Fruit fly (Drosophila melanogaster) whole organism, prepupa: Measurements from ENCODE around the gene CG43051.

Source experiments
- CG11762 ChIP-seq: fragments of 200-800 bp; sonication (Bioruptor generic); optimal IDR thresholded peaks from 3 replicates; lab custom pipeline; 2016; ENCODE audit warnings: missing biosample characterization, missing genetic modification characterization; ENCODE audit not compliant: insufficient read depth
- CG16779 ChIP-seq: fragments of 200-800 bp; sonication (Bioruptor generic); optimal IDR thresholded peaks from 3 replicates; lab custom pipeline; 2017; ENCODE audit warnings: missing biosample characterization, mild to moderate bottlenecking, missing genetic modification characterization
- CG3032 ChIP-seq: fragments of 200-800 bp; optimal IDR thresholded peaks from 2 replicates; lab custom pipeline; 2019; ENCODE audit warnings: missing biosample characterization, mild to moderate bottlenecking, missing genetic modification characterization, moderate library complexity
- CG32006 ChIP-seq: fragments of 200-800 bp; sonication (Bioruptor generic); optimal IDR thresholded peaks from 3 replicates; lab custom pipeline; 2017; ENCODE audit warnings: missing biosample characterization, mild to moderate bottlenecking, missing genetic modification characterization
- CG3919 ChIP-seq: fragments of 200-800 bp; sonication (Bioruptor generic); optimal IDR thresholded peaks from 3 replicates; lab custom pipeline; 2016; ENCODE audit warnings: missing biosample characterization, missing genetic modification characterization
- CG6163 ChIP-seq: fragments of 200-800 bp; sonication (Bioruptor generic); IDR thresholded peaks from 3 replicates; pipeline ENCODE4 v1.3.6; 2022; ENCODE audit warnings: missing biosample characterization, missing genetic modification characterization
- CG6808 ChIP-seq: fragments of 200-800 bp; sonication (Bioruptor generic); optimal IDR thresholded peaks from 3 replicates; lab custom pipeline; 2017; ENCODE audit warnings: missing biosample characterization, missing genetic modification characterization, mild to moderate bottlenecking, moderate library complexity, missing genetic modification reagents
- CG7368 ChIP-seq: fragments of 200-800 bp; sonication (Bioruptor generic); optimal IDR thresholded peaks from 3 replicates; lab custom pipeline; 2016; ENCODE audit warnings: missing biosample characterization, missing genetic modification characterization
- CG8119 ChIP-seq: fragments of 200-800 bp; sonication (Bioruptor generic); IDR thresholded peaks from 3 replicates; pipeline ENCODE4 v1.3.6; 2022; ENCODE audit warnings: missing biosample characterization, missing genetic modification characterization
- CG8319 ChIP-seq: fragments of 200-800 bp; sonication (Bioruptor generic); optimal IDR thresholded peaks from 3 replicates; lab custom pipeline; 2016; ENCODE audit warnings: missing biosample characterization, missing genetic modification characterization
- Eip78C ChIP-seq: fragments of 200-800 bp; sonication (Bioruptor generic); peaks from one replicate; lab custom pipeline; 2016; ENCODE audit warnings: missing biosample characterization, missing genetic modification characterization
- Eip93F ChIP-seq: fragments of 200-800 bp; sonication (Bioruptor generic); optimal IDR thresholded peaks from 2 replicates; lab custom pipeline; 2016; ENCODE audit warnings: missing biosample characterization, mild to moderate bottlenecking, missing genetic modification characterization
- Ets21C ChIP-seq: fragments of 200-800 bp; sonication (Bioruptor generic); optimal IDR thresholded peaks from 3 replicates; lab custom pipeline; 2016; ENCODE audit warnings: missing biosample characterization, missing genetic modification characterization
- Ets96B ChIP-seq: fragments of 200-800 bp; optimal IDR thresholded peaks from 2 replicates; lab custom pipeline; 2019; ENCODE audit warnings: missing biosample characterization, mild to moderate bottlenecking, missing genetic modification characterization, moderate library complexity
- Hr38 ChIP-seq: sonication (Bioruptor generic); optimal IDR thresholded peaks from 2 replicates; lab custom pipeline; 2016; ENCODE audit warnings: missing biosample characterization, missing genetic modification characterization
- Hr39 ChIP-seq: fragments of 200-800 bp; sonication (Bioruptor generic); optimal IDR thresholded peaks from 2 replicates; lab custom pipeline; 2016; ENCODE audit warnings: missing biosample characterization, missing genetic modification characterization
- Lpt ChIP-seq: fragments of 200-800 bp; sonication (Bioruptor generic); optimal IDR thresholded peaks from 3 replicates; lab custom pipeline; 2016; ENCODE audit warnings: missing biosample characterization, missing genetic modification characterization
- Met ChIP-seq: fragments of 200-800 bp; sonication (Bioruptor generic); optimal IDR thresholded peaks from 3 replicates; lab custom pipeline; 2016; ENCODE audit warnings: missing biosample characterization, missing genetic modification characterization
- Sox14 ChIP-seq: fragments of 200-800 bp; sonication (Bioruptor generic); optimal IDR thresholded peaks from 3 replicates; lab custom pipeline; 2016; ENCODE audit warnings: missing biosample characterization, missing genetic modification characterization
- acj6 ChIP-seq: fragments of 200-800 bp; sonication (Bioruptor generic); optimal IDR thresholded peaks from 3 replicates; lab custom pipeline; 2016; ENCODE audit warnings: missing biosample characterization, missing genetic modification characterization
- cyc ChIP-seq: fragments of 200-800 bp; sonication (Bioruptor generic); optimal IDR thresholded peaks from 3 replicates; lab custom pipeline; 2016; ENCODE audit warnings: missing biosample characterization, missing genetic modification characterization
- dac ChIP-seq: fragments of 200-800 bp; sonication (Bioruptor generic); optimal IDR thresholded peaks from 2 replicates; lab custom pipeline; 2017; ENCODE audit warnings: missing biosample characterization, mild to moderate bottlenecking, missing genetic modification characterization
- eg ChIP-seq: fragments of 200-800 bp; sonication (Bioruptor generic); IDR thresholded peaks from 3 replicates; pipeline ENCODE4 v1.3.6; 2022; ENCODE audit warnings: missing biosample characterization, missing genetic modification characterization
- esn ChIP-seq: fragments of 200-800 bp; sonication (Bioruptor generic); optimal IDR thresholded peaks from 2 replicates; lab custom pipeline; 2016; ENCODE audit warnings: missing biosample characterization, mild to moderate bottlenecking, missing genetic modification characterization, moderate library complexity
- fd59A ChIP-seq: fragments of 200-800 bp; sonication (Bioruptor generic); optimal IDR thresholded peaks from 2 replicates; lab custom pipeline; 2017; ENCODE audit warnings: missing biosample characterization, mild to moderate bottlenecking, missing genetic modification characterization, missing genetic modification reagents
- fd85E ChIP-seq: fragments of 200-800 bp; sonication (Bioruptor generic); optimal IDR thresholded peaks from 3 replicates; lab custom pipeline; 2016; ENCODE audit warnings: missing biosample characterization, missing genetic modification characterization
- fkh ChIP-seq: fragments of 200-800 bp; sonication (Bioruptor generic); optimal IDR thresholded peaks from 3 replicates; lab custom pipeline; 2017; ENCODE audit warnings: missing biosample characterization, mild to moderate bottlenecking, missing genetic modification characterization, moderate library complexity
- lz ChIP-seq: fragments of 200-800 bp; sonication (Bioruptor generic); optimal IDR thresholded peaks from 3 replicates; lab custom pipeline; 2016; ENCODE audit warnings: missing biosample characterization, missing genetic modification characterization
- net ChIP-seq: fragments of 200-800 bp; sonication (Bioruptor generic); optimal IDR thresholded peaks from 3 replicates; lab custom pipeline; 2016; ENCODE audit warnings: missing biosample characterization, missing genetic modification characterization
- spab ChIP-seq: fragments of 200-800 bp; sonication (Bioruptor generic); optimal IDR thresholded peaks from 2 replicates; lab custom pipeline; 2017; ENCODE audit warnings: missing biosample characterization, mild to moderate bottlenecking, missing genetic modification characterization, missing genetic modification reagents
- ss ChIP-seq, 2 experiments: fragments of 200-800 bp; sonication (Bioruptor generic); optimal IDR thresholded peaks; 2 replicates in 1 of 2; 3 replicates in 1 of 2; lab custom pipeline; 2017 to 2018; ENCODE audit warnings: mild to moderate bottlenecking in 2 of 2, missing biosample characterization in 2 of 2, missing genetic modification characterization in 2 of 2, moderate library complexity in 1 of 2
- svp ChIP-seq: fragments of 200-800 bp; sonication (Bioruptor generic); peaks from one replicate; lab custom pipeline; 2016; ENCODE audit warnings: missing biosample characterization, missing genetic modification characterization
- topi ChIP-seq: fragments of 200-800 bp; sonication (Bioruptor generic); optimal IDR thresholded peaks from 3 replicates; lab custom pipeline; 2016; ENCODE audit warnings: missing biosample characterization, missing genetic modification characterization
- vri ChIP-seq: fragments of 200-800 bp; sonication (Bioruptor generic); optimal IDR thresholded peaks from 3 replicates; lab custom pipeline; 2016; ENCODE audit warnings: missing biosample characterization, mild to moderate bottlenecking, missing genetic modification characterization

Gene CG43051

dm6 chr2L:12465164-12466011, 42.4 kb upstream of the CG43051 start:
- TF ChIP-seq Eip78C (peak; percentile 20), Hr38 (GFP tag; lab: Kevin White, UChicago) (no peak), fkh (GFP tag; lab: Kevin White, UChicago) (peak; percentile 77), Met (no peak), CG11762 (GFP tag; lab: Kevin White, UChicago) (no peak), CG32006 (GFP tag; lab: Kevin White, UChicago) (no peak), CG8319 (GFP tag; lab: Kevin White, UChicago) (no peak)

- TF ChIP-seq eg (GFP tag; lab: Robert Waterston, UW) = no peak
- no peak for TF ChIP-seq CG6808 (GFP tag; lab: Kevin White, UChicago)
- no peak for TF ChIP-seq Ets21C (GFP tag; lab: Kevin White, UChicago)
- no peak for TF ChIP-seq cyc (GFP tag; lab: Kevin White, UChicago)
- no peak for TF ChIP-seq fkh (GFP tag; lab: Kevin White, UChicago)
- TF ChIP-seq lz = no peak
- no peak for TF ChIP-seq CG6163 (GFP tag; lab: Robert Waterston, UW)
- no peak for TF ChIP-seq fd85E (GFP tag; lab: Kevin White, UChicago)
- TF ChIP-seq Sox14 = no peak
- TF ChIP-seq CG7368 = no peak
- no peak for TF ChIP-seq CG3919 (GFP tag; lab: Kevin White, UChicago)
- TF ChIP-seq CG8119 (GFP tag; lab: Robert Waterston, UW) = no peak
- no peak for TF ChIP-seq ss (GFP tag; optimal IDR thresholded peaks at IDR 0.05; lab: Kevin White, UChicago)
- TF ChIP-seq fd59A (GFP tag; lab: Kevin White, UChicago) = no peak
- no peak for TF ChIP-seq topi (GFP tag; lab: Kevin White, UChicago)
- no peak for TF ChIP-seq vri (GFP tag; lab: Kevin White, UChicago)
- no peak for TF ChIP-seq CG16779 (tag; lab: Kevin White, UChicago)
- no peak for TF ChIP-seq net (GFP tag; lab: Kevin White, UChicago)
- TF ChIP-seq svp (GFP tag; lab: Kevin White, UChicago) = no peak
- TF ChIP-seq, all 60 proteins: peak for 0
Measured at dm6 chr2L:12466506-12467043, 41.2 kb upstream of the CG43051 start.

dm6 chr2L:12467673-12468072, 40.1 kb upstream of the CG43051 start:
- TF ChIP-seq acj6 (GFP tag; lab: Kevin White, UChicago) = no peak
- peak; percentile 55 for TF ChIP-seq fkh (GFP tag; lab: Kevin White, UChicago)

DNA sequence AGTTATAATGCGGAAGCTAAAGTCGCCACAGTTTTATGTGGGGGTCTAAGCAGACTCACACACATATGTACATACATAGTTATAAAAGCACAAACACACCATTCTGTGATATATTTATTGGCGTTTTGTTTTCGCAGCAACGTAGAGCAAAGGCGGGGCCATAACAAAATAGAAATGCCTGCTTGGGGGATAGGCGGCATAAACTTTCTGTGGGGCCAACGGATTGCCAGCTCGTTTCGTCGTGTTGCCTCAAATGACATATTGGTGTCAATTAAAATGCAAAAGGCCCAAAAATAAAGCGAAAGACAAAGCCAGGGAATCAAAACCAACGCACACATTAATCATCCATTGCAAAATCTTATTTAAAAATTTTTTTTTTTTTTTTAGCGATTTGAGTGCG, 38.9 kb upstream of the CG43051 start:
- TF ChIP-seq spab (GFP tag; lab: Kevin White, UChicago) (no peak), Eip78C (peak; percentile 4)
- TF ChIP-seq, all 60 proteins: peak for 1

- TF ChIP-seq CG6808 (GFP tag; lab: Kevin White, UChicago) = no peak
- no peak for TF ChIP-seq Hr39 (GFP tag; lab: Kevin White, UChicago)
- TF ChIP-seq lz = no peak
- TF ChIP-seq ss (GFP tag; optimal IDR thresholded peaks at IDR 0.05; lab: Kevin White, UChicago) = no peak
- no peak for TF ChIP-seq Eip93F (GFP tag; lab: Kevin White, UChicago)
- no peak for TF ChIP-seq Ets96B
- no peak for TF ChIP-seq Lpt (GFP tag; lab: Kevin White, UChicago)
- TF ChIP-seq dac (GFP tag; lab: Kevin White, UChicago) = no peak
- TF ChIP-seq Hr38 (GFP tag; lab: Kevin White, UChicago) = no peak
- no peak for TF ChIP-seq esn (GFP tag; lab: Kevin White, UChicago)
- no peak for TF ChIP-seq fkh (GFP tag; lab: Kevin White, UChicago)
- TF ChIP-seq CG3032 (tag; lab: Kevin White, UChicago) = no peak
- no peak for TF ChIP-seq CG8319 (GFP tag; lab: Kevin White, UChicago)
Measured at dm6 chr2L:12469235-12469634, 38.5 kb upstream of the CG43051 start.
